Worm (Caenorhabditis elegans): ENCODE results near the gene tbx-36.

Gene tbx-36

DNA sequence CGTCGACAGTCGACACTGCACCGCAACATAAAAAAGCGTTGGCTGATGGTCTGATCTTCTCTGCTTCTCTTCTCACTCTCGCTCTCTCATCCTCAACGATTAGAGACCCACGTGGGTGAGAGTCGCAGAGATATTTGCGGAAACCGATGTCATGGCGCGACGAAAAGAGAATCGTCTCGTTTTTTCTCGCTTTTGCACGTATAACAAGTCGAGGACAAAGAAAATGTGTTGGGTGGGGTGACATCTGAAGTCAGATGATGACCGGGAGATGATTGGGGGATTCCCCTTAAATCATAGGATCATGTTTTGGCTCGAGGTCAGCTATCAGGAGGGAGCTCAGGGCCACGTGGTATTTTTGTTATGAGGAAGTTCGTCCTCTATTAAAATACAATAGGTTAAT lies 6.0 kb downstream of the tbx-36 start (continued):
- TF ChIP-seq skn-1 (tag; optimal IDR thresholded peaks at IDR 0.05) (no peak), sdz-12 (GFP tag; optimal IDR thresholded peaks at IDR 0.05) (no peak), madf-9 (GFP tag; conservative IDR thresholded peaks at IDR 0.05) (peak; percentile 45; the same call in 1 of the 2 replicates), ctbp-1 (GFP tag; IDR thresholded peaks at IDR 0.05) (peak; percentile 61), pqm-1 (tag; optimal IDR thresholded peaks at IDR 0.05) (no peak), ceh-20 (GFP tag; IDR thresholded peaks at IDR 0.05) (peak; percentile 91), nhr-102 (tag; optimal IDR thresholded peaks at IDR 0.05) (peak; percentile 80), dmd-9 (GFP tag; IDR thresholded peaks at IDR 0.05) (no peak), T26A8.4 (GFP tag; IDR thresholded peaks at IDR 0.05) (peak; percentile 60; the same call in 1 of the 2 replicates), nhr-11 (tag; optimal IDR thresholded peaks at IDR 0.05) (peak; percentile 78), lin-29 (GFP tag; IDR thresholded peaks at IDR 0.05) (0 out of 2 replicates have a peak, but pooled peaks have one; percentile 59), lin-1 (GFP tag; IDR thresholded peaks at IDR 0.05) (peak; percentile 91), duxl-1 (tag; optimal IDR thresholded peaks at IDR 0.05; ENCODE audit: poor library complexity) (peak; percentile 48), nhr-42 (GFP tag; IDR thresholded peaks at IDR 0.05) (no peak), lir-3 (tag; optimal IDR thresholded peaks at IDR 0.05) (no peak), fkh-10 (GFP tag; optimal IDR thresholded peaks at IDR 0.05) (no peak), dpl-1 (GFP tag; optimal IDR thresholded peaks at IDR 0.05) (peak; percentile 42), ceh-44 (GFP tag; IDR thresholded peaks at IDR 0.05) (no peak), ceh-62 (tag; optimal IDR thresholded peaks at IDR 0.05) (no peak), fos-1 (tag; optimal IDR thresholded peaks at IDR 0.05) (no peak), ama-1 (optimal IDR thresholded peaks at IDR 0.05) (no peak), Y5F2A.4 (GFP tag; optimal IDR thresholded peaks at IDR 0.05) (no peak), zfp-2 (tag; optimal IDR thresholded peaks at IDR 0.05) (peak; percentile 14), F10B5.3 (tag; optimal IDR thresholded peaks at IDR 0.05) (no peak), lim-7 (GFP tag; IDR thresholded peaks at IDR 0.05) (no peak), hlh-30 (tag; optimal IDR thresholded peaks at IDR 0.05; ENCODE audit: insufficient read depth) (peak; percentile 98), saeg-2 (GFP tag; IDR thresholded peaks at IDR 0.05) (peak; percentile 89), nhr-28 (tag; optimal IDR thresholded peaks at IDR 0.05) (peak; percentile 92), ZK337.2 (GFP tag; IDR thresholded peaks at IDR 0.05) (no peak), daf-16 (GFP tag; optimal IDR thresholded peaks at IDR 0.05) (no peak), daf-16 (tag; optimal IDR thresholded peaks at IDR 0.05) (peak; percentile 71), set-16 (GFP tag; IDR thresholded peaks at IDR 0.05) (peak; percentile 80), mdt-29 (GFP tag; IDR thresholded peaks at IDR 0.05) (peak; percentile 98), cey-2 (tag; optimal IDR thresholded peaks at IDR 0.05; ENCODE audit: borderline replicate concordance, insufficient read depth) (peak; percentile 90), T20F7.1 (GFP tag; optimal IDR thresholded peaks at IDR 0.05) (peak; percentile 76), nhr-25 (tag; optimal IDR thresholded peaks at IDR 0.05; ENCODE audit: borderline replicate concordance, insufficient read depth) (peak; percentile 80), nhr-41 (GFP tag; IDR thresholded peaks at IDR 0.05) (no peak), F26F4.8 (GFP tag; conservative IDR thresholded peaks at IDR 0.05) (no peak), egl-43 (GFP tag; IDR thresholded peaks at IDR 0.05) (no peak), dve-1 (tag; optimal IDR thresholded peaks at IDR 0.05; ENCODE audit: insufficient read depth) (peak; percentile 94), D1046.2 (GFP tag; IDR thresholded peaks at IDR 0.05) (peak; percentile 14; the same call in 1 of the 2 replicates), jun-1 (tag; optimal IDR thresholded peaks at IDR 0.05) (no peak), Y48G9A.11 (GFP tag; IDR thresholded peaks at IDR 0.05) (no peak), attf-4 (tag; optimal IDR thresholded peaks at IDR 0.05) (no peak), pha-4 (GFP tag; IDR thresholded peaks at IDR 0.05) (peak; percentile 74), pha-4 (tag; optimal IDR thresholded peaks at IDR 0.05) (no peak), madf-5 (GFP tag; IDR thresholded peaks at IDR 0.05) (peak in 1 of 2 experiments; percentile 61; a peak in 1 of 4 replicates), lin-13 (GFP tag; optimal IDR thresholded peaks at IDR 0.05) (peak; percentile 25), nhr-6 (tag; optimal IDR thresholded peaks at IDR 0.05) (peak; percentile 49), egl-27 (tag; optimal IDR thresholded peaks at IDR 0.05) (no peak), zip-2 (tag; optimal IDR thresholded peaks at IDR 0.05) (no peak)

Measured in whole organism, L4 larva.